Worm (Caenorhabditis elegans) whole organism, midembryonic: Measurements from ENCODE around the gene srg-21.

Source experiments
- T22C8.4 ChIP-seq: fragments of 200-800 bp; sonication (Bioruptor generic); IDR thresholded peaks from 2 replicates; pipeline ENCODE4 v1.3.6; 2022; ENCODE audit warnings: missing genetic modification characterization, missing compliant biosample characterization
- klf-2 ChIP-seq: fragments of 200-800 bp; sonication (Bioruptor generic); conservative IDR thresholded peaks from 2 replicates; pipeline ENCODE4 v1.3.6; 2022; ENCODE audit warnings: missing genetic modification reagents, missing genetic modification characterization, missing compliant biosample characterization
- tab-1 ChIP-seq: fragments of 200-800 bp; sonication (Bioruptor generic); IDR thresholded peaks from 2 replicates; pipeline ENCODE4 v1.3.6; 2022; ENCODE audit warnings: missing genetic modification characterization, missing compliant biosample characterization
- ztf-23 ChIP-seq: fragments of 200-800 bp; sonication (Bioruptor generic); IDR thresholded peaks from 2 replicates; pipeline ENCODE4 v1.3.6; 2022; ENCODE audit warnings: missing genetic modification reagents, missing genetic modification characterization, missing compliant biosample characterization

DNA sequence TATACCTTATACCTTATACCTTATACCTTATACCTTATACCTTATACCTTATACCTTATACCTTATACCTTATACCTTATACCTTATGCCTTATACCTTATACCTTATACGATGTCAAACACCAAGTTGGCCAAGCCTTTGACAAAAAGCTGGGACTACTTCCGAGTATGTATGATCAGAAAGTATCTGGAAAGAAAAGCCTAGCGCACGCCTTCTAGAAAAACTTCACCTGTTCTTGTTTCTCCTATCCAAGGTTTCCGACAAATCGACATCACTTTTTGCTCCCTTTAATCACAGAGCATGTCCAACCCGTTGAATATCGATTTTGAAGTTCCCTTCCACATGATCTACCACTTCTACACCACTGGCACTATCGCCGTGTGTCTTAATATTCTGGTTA is 42.8 kb downstream of the srg-21 start, which contains the start of gene sri-28:
- TF ChIP-seq T22C8.4 (GFP tag; lab: Robert Waterston, UW) = no peak
- no peak for TF ChIP-seq tab-1
- no peak for TF ChIP-seq ztf-23
- no peak for TF ChIP-seq klf-2
